Fruit fly (Drosophila melanogaster) whole organism, pupa: ENCODE results near the gene Prosbeta2R2.

ENCODE experiments used
- CG10348 ChIP-seq: fragments of 200-800 bp; sonication (Bioruptor generic); IDR thresholded peaks from 2 replicates; pipeline ENCODE4 v1.3.6; 2022; ENCODE audit warnings: missing biosample characterization, missing genetic modification characterization
- CG12605 ChIP-seq: fragments of 200-800 bp; sonication (Bioruptor generic); IDR thresholded peaks from 2 replicates; pipeline ENCODE4 v1.3.6; 2022; ENCODE audit warnings: missing biosample characterization, missing genetic modification characterization
- CG17806 ChIP-seq: fragments of 200-800 bp; sonication (Bioruptor generic); optimal IDR thresholded peaks from 2 replicates; lab custom pipeline; 2018; ENCODE audit warnings: missing biosample characterization, mild to moderate bottlenecking, missing genetic modification characterization, moderate library complexity
- CG34367 ChIP-seq: fragments of 200-800 bp; sonication (Bioruptor generic); optimal IDR thresholded peaks from 2 replicates; lab custom pipeline; 2018; ENCODE audit warnings: missing biosample characterization, mild to moderate bottlenecking, missing genetic modification characterization
- CG4496 ChIP-seq: fragments of 200-800 bp; sonication (Bioruptor generic); IDR thresholded peaks from 3 replicates; pipeline ENCODE4 v1.3.6; 2022; ENCODE audit warnings: missing biosample characterization, missing genetic modification characterization
- CG8301 ChIP-seq: fragments of 200-800 bp; sonication (Bioruptor generic); optimal IDR thresholded peaks from 2 replicates; lab custom pipeline; 2018; ENCODE audit warnings: missing biosample characterization, mild to moderate bottlenecking, missing genetic modification characterization
- CG9948 ChIP-seq: fragments of 200-800 bp; sonication (Bioruptor generic); optimal IDR thresholded peaks from 2 replicates; lab custom pipeline; 2018; ENCODE audit warnings: missing biosample characterization, mild to moderate bottlenecking, missing genetic modification characterization, moderate library complexity
- Ets98B ChIP-seq: fragments of 200-800 bp; sonication (Bioruptor generic); IDR thresholded peaks from 2 replicates; pipeline ENCODE4 v1.3.6; 2022; ENCODE audit warnings: missing biosample characterization, missing genetic modification characterization
- Pif1B ChIP-seq: fragments of 200-800 bp; sonication (Bioruptor generic); optimal IDR thresholded peaks from 3 replicates; lab custom pipeline; 2016; ENCODE audit warnings: missing biosample characterization, missing genetic modification characterization
- Snoo ChIP-seq: fragments of 200-800 bp; sonication (Bioruptor generic); optimal IDR thresholded peaks from 3 replicates; lab custom pipeline; 2017; ENCODE audit warnings: missing biosample characterization, mild to moderate bottlenecking, missing genetic modification characterization, inconsistent platforms
- fd96Ca ChIP-seq: fragments of 200-800 bp; sonication (Bioruptor generic); IDR thresholded peaks from 3 replicates; pipeline ENCODE4 v1.3.6; 2022; ENCODE audit warnings: missing biosample characterization, missing genetic modification characterization
- gl ChIP-seq: fragments of 200-800 bp; sonication (Bioruptor generic); optimal IDR thresholded peaks from 2 replicates; lab custom pipeline; 2018; ENCODE audit warnings: missing biosample characterization, mild to moderate bottlenecking, missing genetic modification characterization
- rn ChIP-seq: fragments of 200-800 bp; sonication (Bioruptor generic); IDR thresholded peaks from 2 replicates; pipeline ENCODE4 v1.3.6; 2022; ENCODE audit warnings: missing biosample characterization, missing genetic modification characterization

DNA sequence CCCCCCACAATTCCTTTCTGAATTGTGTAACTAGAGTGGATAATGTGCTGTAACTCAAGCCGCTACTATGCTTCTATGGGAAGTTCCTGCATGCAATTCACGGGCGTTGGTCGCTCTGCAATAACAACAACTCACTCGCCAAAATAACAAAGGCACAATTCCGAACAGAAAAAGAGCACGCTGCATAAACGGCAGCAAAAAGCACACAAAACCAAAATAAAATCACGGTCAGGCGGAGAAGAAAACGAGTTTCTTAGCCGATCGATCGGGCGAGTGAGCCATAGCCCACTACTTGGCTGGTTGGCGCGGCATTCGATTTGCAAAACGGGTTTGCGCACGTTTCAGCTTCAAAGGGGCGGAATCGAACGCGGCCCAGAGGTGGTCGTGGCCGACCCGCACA lies 6.0 kb downstream of the Prosbeta2R2 start:
- TF ChIP-seq gl (tag; lab: Kevin White, UChicago), result peak; percentile 13
- TF ChIP-seq CG12605 (GFP tag; lab: Robert Waterston, UW), result no peak
- no peak for TF ChIP-seq rn (GFP tag; lab: Robert Waterston, UW)
- no peak for TF ChIP-seq Snoo (tag; lab: Kevin White, UChicago)
- no peak for TF ChIP-seq CG4496 (GFP tag; lab: Robert Waterston, UW)
- no peak for TF ChIP-seq CG10348 (GFP tag; lab: Robert Waterston, UW)
- no peak for TF ChIP-seq fd96Ca
- no peak for TF ChIP-seq Pif1B (GFP tag; lab: Kevin White, UChicago)
- no peak for TF ChIP-seq CG8301 (tag; lab: Kevin White, UChicago)
- TF ChIP-seq CG34367, result no peak
- TF ChIP-seq CG9948, result no peak
- TF ChIP-seq CG17806 (tag; lab: Kevin White, UChicago), result no peak
- TF ChIP-seq Ets98B, result peak; percentile 34; the same call in 1 of the 2 replicates
